Worm (Caenorhabditis elegans): ENCODE measurements around the gene glb-1.

Gene glb-1

DNA sequence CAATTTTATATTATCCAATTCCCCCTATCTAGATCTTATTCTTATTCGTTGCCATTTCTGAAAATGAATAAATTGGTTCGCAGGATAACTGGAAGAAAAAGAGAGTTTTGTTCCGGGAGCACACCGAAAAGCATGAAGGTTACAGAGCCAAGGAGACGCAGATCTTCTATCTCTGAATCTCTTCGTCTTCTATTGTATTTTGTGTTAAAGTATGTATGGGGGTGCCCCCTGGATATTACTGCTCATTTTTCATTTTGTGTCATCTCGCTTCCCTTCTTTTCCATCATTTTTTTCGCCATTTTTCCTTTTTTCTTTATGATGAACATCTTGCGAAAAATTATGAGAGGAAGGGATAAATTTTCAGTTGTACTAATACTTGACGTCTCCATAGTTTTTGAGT lies 10.6 kb upstream of the glb-1 start:
- TF ChIP-seq him-1 (tag; optimal IDR thresholded peaks at IDR 0.05) (no peak), W03F9.2 (tag; optimal IDR thresholded peaks at IDR 0.05) (no peak), dao-5 (tag; optimal IDR thresholded peaks at IDR 0.05) (no peak)

ce11 chrIII:8929723-8930122 lies 6.6 kb upstream of the glb-1 start, which contains the start of gene arrd-15:
TSS of gene arrd-15 (plus strand) at chrIII:8930023.
- no peak for TF ChIP-seq him-1 (tag; optimal IDR thresholded peaks at IDR 0.05)
- TF ChIP-seq W03F9.2 (tag; optimal IDR thresholded peaks at IDR 0.05): no peak
- no peak for TF ChIP-seq dao-5 (tag; optimal IDR thresholded peaks at IDR 0.05)

- TF ChIP-seq W03F9.2 (tag; optimal IDR thresholded peaks at IDR 0.05) (no peak), dao-5 (tag; optimal IDR thresholded peaks at IDR 0.05) (no peak), him-1 (tag; optimal IDR thresholded peaks at IDR 0.05) (no peak)
Measured at ce11 chrIII:8926512-8926911, 3.4 kb upstream of the glb-1 start.

DNA sequence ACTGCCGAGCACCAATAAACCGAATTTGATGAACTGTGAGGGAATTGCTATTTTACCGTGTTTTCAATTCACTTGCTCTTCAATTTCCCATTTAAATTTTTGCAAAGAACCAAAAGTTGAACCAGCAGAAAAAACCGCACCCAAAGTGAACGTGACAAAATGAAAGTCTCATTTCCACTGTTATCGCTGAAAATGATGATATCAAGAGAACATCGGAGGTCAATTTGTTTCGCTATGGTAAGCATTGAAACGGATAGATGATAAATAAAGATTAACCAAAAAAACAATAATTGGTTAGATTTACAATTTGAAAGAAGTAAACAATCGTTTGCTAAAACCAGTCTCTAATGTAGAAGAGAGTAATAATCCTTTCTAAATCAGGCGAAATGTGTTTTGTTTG lies 2.4 kb upstream of the glb-1 start:
- TF ChIP-seq W03F9.2 (tag; optimal IDR thresholded peaks at IDR 0.05): no peak
- no peak for TF ChIP-seq him-1 (tag; optimal IDR thresholded peaks at IDR 0.05)
- no peak for TF ChIP-seq dao-5 (tag; optimal IDR thresholded peaks at IDR 0.05)

DNA sequence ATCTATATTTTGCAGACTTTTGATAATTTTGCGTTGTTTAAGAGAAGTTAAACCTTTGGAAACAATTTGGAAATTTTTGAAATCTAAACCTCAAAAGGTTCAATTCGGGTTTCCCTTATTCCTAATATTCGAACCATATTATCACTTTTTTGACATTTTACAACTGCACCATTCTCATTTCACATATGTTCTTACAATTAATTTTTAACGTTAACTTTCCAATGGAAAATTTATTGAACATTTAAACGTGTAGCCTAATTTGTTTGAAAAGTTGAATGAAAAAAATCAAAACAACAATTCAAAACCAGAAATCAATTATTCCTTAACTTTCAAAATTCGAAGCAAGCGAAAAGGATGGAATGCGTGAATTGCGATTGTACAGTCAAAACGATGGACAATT lies 847 bp upstream of the glb-1 start, which contains the start of gene ZK637.12:
ZK637.12 (plus strand) TSS at position 301 of the 400 bp plus-strand sequence.
- no peak for TF ChIP-seq dao-5 (tag; optimal IDR thresholded peaks at IDR 0.05)

- no peak for TF ChIP-seq dao-5 (tag; optimal IDR thresholded peaks at IDR 0.05)
- no peak for TF ChIP-seq him-1 (tag; optimal IDR thresholded peaks at IDR 0.05)
- no peak for TF ChIP-seq W03F9.2 (tag; optimal IDR thresholded peaks at IDR 0.05)
Measured at ce11 chrIII:8922061-8922460, 1.0 kb downstream of the glb-1 start.

- no peak for TF ChIP-seq W03F9.2 (tag; optimal IDR thresholded peaks at IDR 0.05)
- TF ChIP-seq dao-5 (tag; optimal IDR thresholded peaks at IDR 0.05): no peak
- TF ChIP-seq him-1 (tag; optimal IDR thresholded peaks at IDR 0.05): no peak
Measured at ce11 chrIII:8919784-8920183, 3.3 kb downstream of the glb-1 start, which contains the start of gene ZK637.15. TSS of gene ZK637.15 (plus strand) at chrIII:8920084.

DNA sequence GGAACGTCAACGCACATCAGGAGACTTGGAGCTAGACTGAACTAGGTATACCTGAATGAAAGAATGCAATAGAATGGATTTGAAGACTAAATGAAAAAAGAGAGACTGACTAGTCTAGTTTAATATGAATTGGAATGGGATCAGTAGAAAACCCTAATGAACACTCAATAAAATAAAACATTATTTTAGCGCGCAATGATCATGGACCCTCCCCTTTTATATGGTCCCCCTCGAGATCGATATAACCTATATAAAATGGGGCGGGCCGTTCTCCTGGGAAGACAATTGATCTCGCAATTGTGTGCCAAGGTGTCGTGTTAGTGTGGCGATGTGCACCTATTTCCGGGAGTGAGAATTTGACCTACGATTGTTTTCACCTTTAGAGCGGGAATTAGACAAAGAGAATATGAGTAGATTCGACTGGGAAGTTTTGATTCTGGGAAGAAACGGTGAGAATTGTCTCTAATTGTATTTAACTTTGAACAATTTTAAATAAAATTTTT lies 5.2 kb downstream of the glb-1 start, which contains the start of gene cdc-25.3:
cdc-25.3 (minus strand) TSS at position 51 of the 503 bp plus-strand sequence.
- no peak for TF ChIP-seq W03F9.2 (tag; optimal IDR thresholded peaks at IDR 0.05)
- no peak for TF ChIP-seq him-1 (tag; optimal IDR thresholded peaks at IDR 0.05)
- no peak for TF ChIP-seq dao-5 (tag; optimal IDR thresholded peaks at IDR 0.05)

ce11 chrIII:8913469-8913868 lies 9.6 kb downstream of the glb-1 start, which contains the start of gene trxr-2:
TSS of gene trxr-2 (plus strand) at chrIII:8913769.
- TF ChIP-seq him-1 (tag; optimal IDR thresholded peaks at IDR 0.05): no peak
- TF ChIP-seq dao-5 (tag; optimal IDR thresholded peaks at IDR 0.05): no peak
- no peak for TF ChIP-seq W03F9.2 (tag; optimal IDR thresholded peaks at IDR 0.05)

DNA sequence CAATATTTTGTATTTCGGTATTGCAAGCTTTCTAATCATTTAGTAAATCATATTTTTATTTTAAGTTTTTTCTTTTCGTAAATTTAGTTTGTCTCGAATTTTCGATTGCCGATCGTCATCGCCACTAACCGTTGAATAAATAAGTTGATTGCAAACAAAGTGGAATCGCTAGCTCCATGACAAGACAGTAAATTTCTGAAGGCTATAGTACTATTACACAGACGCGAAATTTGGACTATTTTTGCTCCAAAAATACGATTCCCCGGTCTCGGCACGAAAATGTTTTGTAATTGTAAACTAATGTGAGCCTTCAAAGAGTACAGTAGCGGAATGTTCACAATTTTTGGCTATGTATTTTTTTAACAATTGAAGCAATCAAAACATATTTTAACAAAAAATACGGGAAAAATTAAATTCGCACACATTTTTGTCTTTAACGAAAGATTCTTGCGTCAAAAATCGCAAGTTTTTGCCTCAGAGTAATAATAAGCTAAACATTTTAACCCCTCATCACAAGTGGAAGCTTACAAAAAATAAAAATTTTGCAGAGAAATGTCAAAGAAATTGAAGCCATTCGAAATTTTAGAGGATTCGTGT lies 11.4 kb downstream of the glb-1 start, which contains the start of gene tpk-1:
tpk-1 (plus strand) TSS at position 547 of the 597 bp plus-strand sequence.
- TF ChIP-seq dao-5 (tag; optimal IDR thresholded peaks at IDR 0.05) (no peak), him-1 (tag; optimal IDR thresholded peaks at IDR 0.05) (peak; percentile 26)

DNA sequence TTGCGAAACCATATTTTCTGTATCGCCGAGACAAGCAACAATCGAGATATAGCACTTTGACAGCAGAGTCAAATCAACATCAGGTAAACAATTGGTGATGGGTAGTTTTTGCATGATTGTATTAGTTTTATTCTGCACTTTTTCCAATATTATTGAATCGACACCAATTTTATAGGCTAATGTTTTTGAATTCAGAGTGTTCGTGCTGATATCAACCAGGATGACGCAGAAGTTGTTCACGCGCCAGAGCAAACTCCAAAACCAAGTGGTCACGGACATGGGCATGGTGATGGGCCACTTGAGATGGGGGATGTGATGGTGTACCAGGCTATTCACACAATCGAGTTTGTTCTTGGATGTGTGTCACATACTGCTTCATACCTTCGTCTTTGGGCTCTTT lies 13.0 kb downstream of the glb-1 start:
- TF ChIP-seq him-1 (tag; optimal IDR thresholded peaks at IDR 0.05) (no peak), W03F9.2 (tag; optimal IDR thresholded peaks at IDR 0.05) (no peak), dao-5 (tag; optimal IDR thresholded peaks at IDR 0.05) (no peak)

ce11 chrIII:8904914-8905665 lies 18.0 kb downstream of the glb-1 start, which contains the start of gene unc-32:
TSS of gene unc-32 (plus strand) at chrIII:8905615.
- TF ChIP-seq him-1 (tag; optimal IDR thresholded peaks at IDR 0.05) (peak; percentile 4), dao-5 (tag; optimal IDR thresholded peaks at IDR 0.05) (no peak), W03F9.2 (tag; optimal IDR thresholded peaks at IDR 0.05) (no peak)

DNA sequence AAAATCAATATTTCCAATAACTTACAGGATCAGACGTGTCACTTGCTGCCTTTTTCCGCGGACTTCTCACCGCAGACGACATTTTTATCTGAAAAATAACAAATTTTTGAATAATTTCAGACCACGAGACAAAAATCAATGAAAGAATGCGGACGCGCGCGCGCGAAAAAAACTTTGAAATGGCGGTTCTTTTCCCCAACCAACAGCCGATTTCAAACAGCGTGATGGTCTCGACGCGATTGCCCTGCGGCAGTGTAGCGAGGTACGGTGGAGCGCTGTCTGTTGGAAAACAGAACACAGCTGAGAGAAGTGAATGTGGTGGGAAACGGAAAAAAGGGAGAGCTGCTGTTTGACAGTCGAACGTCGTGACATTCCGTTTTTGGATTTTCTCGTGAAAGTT lies 19.0 kb downstream of the glb-1 start, which contains the start of gene lin-9:
lin-9 (minus strand) TSS at position 88 of the 400 bp plus-strand sequence.
- peak; percentile 87 for TF ChIP-seq him-1 (tag; optimal IDR thresholded peaks at IDR 0.05)
- TF ChIP-seq W03F9.2 (tag; optimal IDR thresholded peaks at IDR 0.05): peak; percentile 97
- no peak for TF ChIP-seq dao-5 (tag; optimal IDR thresholded peaks at IDR 0.05)

DNA sequence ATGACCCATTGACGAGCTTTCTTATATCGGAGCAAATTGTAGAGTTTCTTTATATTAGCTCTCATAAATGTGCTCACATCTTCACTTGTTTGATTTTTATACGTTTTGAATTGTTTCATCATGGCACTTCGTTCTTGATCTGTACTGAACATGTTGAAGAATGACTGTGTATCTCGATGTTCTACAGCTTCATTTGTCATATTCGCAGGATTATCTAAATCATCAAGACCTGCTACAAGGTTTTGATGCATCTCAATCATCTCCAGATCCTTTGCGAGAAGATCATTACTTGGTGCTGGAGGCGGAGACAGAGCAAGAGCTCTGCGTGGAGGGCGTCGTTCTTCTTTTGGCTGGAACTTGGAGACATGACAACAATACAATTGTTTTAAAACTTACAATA lies 19.8 kb downstream of the glb-1 start:
- no peak for TF ChIP-seq him-1 (tag; optimal IDR thresholded peaks at IDR 0.05)
- no peak for TF ChIP-seq dao-5 (tag; optimal IDR thresholded peaks at IDR 0.05)
- TF ChIP-seq W03F9.2 (tag; optimal IDR thresholded peaks at IDR 0.05): no peak

Data from whole organism, L4/young adult.